Worm (Caenorhabditis elegans): ENCODE results near the gene slc-25A26.

ce11 chrIV:8886228-8886627 is 44.0 kb upstream of the slc-25A26 start, which contains the start of gene C09G9.5:
- TF ChIP-seq peb-1 (tag; optimal IDR thresholded peaks at IDR 0.05) (no peak), skn-1 (tag; optimal IDR thresholded peaks at IDR 0.05) (no peak), fos-1 (tag; optimal IDR thresholded peaks at IDR 0.05) (no peak)

Measured in whole organism, L2 larva.